Fruit fly (Drosophila melanogaster) whole organism, prepupa: ENCODE results near the gene CG12121.

Experiments
- Blimp-1 ChIP-seq: fragments of 200-800 bp; sonication (Bioruptor generic); optimal IDR thresholded peaks from 3 replicates; lab custom pipeline; 2017; ENCODE audit warnings: missing biosample characterization, missing genetic modification characterization, mild to moderate bottlenecking, moderate library complexity, missing genetic modification reagents
- CG10669 ChIP-seq: fragments of 200-800 bp; sonication (Bioruptor generic); optimal IDR thresholded peaks from 3 replicates; lab custom pipeline; 2018; ENCODE audit warnings: missing biosample characterization, mild to moderate bottlenecking, missing genetic modification characterization, moderate library complexity
- CG11294 ChIP-seq: fragments of 200-800 bp; sonication (Bioruptor generic); IDR thresholded peaks from 2 replicates; pipeline ENCODE4 v1.3.6; 2022; ENCODE audit warnings: missing biosample characterization, missing genetic modification characterization
- CG11762 ChIP-seq: fragments of 200-800 bp; sonication (Bioruptor generic); optimal IDR thresholded peaks from 3 replicates; lab custom pipeline; 2016; ENCODE audit warnings: missing biosample characterization, missing genetic modification characterization; ENCODE audit not compliant: insufficient read depth
- CG11902 ChIP-seq: fragments of 200-800 bp; sonication (Bioruptor generic); optimal IDR thresholded peaks from 3 replicates; lab custom pipeline; 2016; ENCODE audit warnings: missing biosample characterization, missing genetic modification characterization
- CG1621 ChIP-seq: fragments of 200-800 bp; sonication (Bioruptor generic); optimal IDR thresholded peaks from 3 replicates; lab custom pipeline; 2018; ENCODE audit warnings: missing biosample characterization, mild to moderate bottlenecking, missing genetic modification characterization
- CG16779 ChIP-seq: fragments of 200-800 bp; sonication (Bioruptor generic); optimal IDR thresholded peaks from 3 replicates; lab custom pipeline; 2017; ENCODE audit warnings: missing biosample characterization, mild to moderate bottlenecking, missing genetic modification characterization
- CG3032 ChIP-seq: fragments of 200-800 bp; optimal IDR thresholded peaks from 2 replicates; lab custom pipeline; 2019; ENCODE audit warnings: missing biosample characterization, mild to moderate bottlenecking, missing genetic modification characterization, moderate library complexity
- CG31627 ChIP-seq: fragments of 200-800 bp; sonication (Bioruptor generic); optimal IDR thresholded peaks from 3 replicates; lab custom pipeline; 2016; ENCODE audit warnings: missing biosample characterization, missing genetic modification characterization
- CG32006 ChIP-seq: fragments of 200-800 bp; sonication (Bioruptor generic); optimal IDR thresholded peaks from 3 replicates; lab custom pipeline; 2017; ENCODE audit warnings: missing biosample characterization, mild to moderate bottlenecking, missing genetic modification characterization
- CG34406 ChIP-seq: fragments of 200-800 bp; sonication (Bioruptor generic); optimal IDR thresholded peaks from 3 replicates; lab custom pipeline; 2016; ENCODE audit warnings: missing biosample characterization, missing genetic modification characterization
- CG6276 ChIP-seq: fragments of 200-800 bp; sonication (Bioruptor generic); optimal IDR thresholded peaks from 2 replicates; lab custom pipeline; 2017; ENCODE audit warnings: missing biosample characterization, mild to moderate bottlenecking, missing genetic modification characterization
- CG6792 ChIP-seq: fragments of 200-800 bp; sonication (Bioruptor generic); optimal IDR thresholded peaks from 3 replicates; lab custom pipeline; 2016; ENCODE audit warnings: missing biosample characterization, missing genetic modification characterization
- CG6808 ChIP-seq: fragments of 200-800 bp; sonication (Bioruptor generic); optimal IDR thresholded peaks from 3 replicates; lab custom pipeline; 2017; ENCODE audit warnings: missing biosample characterization, missing genetic modification characterization, mild to moderate bottlenecking, moderate library complexity, missing genetic modification reagents
- CG6854 ChIP-seq: fragments of 200-800 bp; sonication (Bioruptor generic); optimal IDR thresholded peaks from 2 replicates; lab custom pipeline; 2017; ENCODE audit warnings: missing biosample characterization, mild to moderate bottlenecking, missing genetic modification characterization
- CG7368 ChIP-seq: fragments of 200-800 bp; sonication (Bioruptor generic); optimal IDR thresholded peaks from 3 replicates; lab custom pipeline; 2016; ENCODE audit warnings: missing biosample characterization, missing genetic modification characterization
- CG8319 ChIP-seq: fragments of 200-800 bp; sonication (Bioruptor generic); optimal IDR thresholded peaks from 3 replicates; lab custom pipeline; 2016; ENCODE audit warnings: missing biosample characterization, missing genetic modification characterization
- CG8632 ChIP-seq: fragments of 200-800 bp; sonication (Bioruptor generic); optimal IDR thresholded peaks from 3 replicates; lab custom pipeline; 2016; ENCODE audit warnings: missing biosample characterization, missing genetic modification characterization
- CG9139 ChIP-seq: fragments of 200-800 bp; sonication (Bioruptor generic); optimal IDR thresholded peaks from 3 replicates; lab custom pipeline; 2017; ENCODE audit warnings: missing biosample characterization, mild to moderate bottlenecking, missing genetic modification characterization
- Eip75B ChIP-seq: fragments of 200-800 bp; sonication (Bioruptor generic); optimal IDR thresholded peaks from 3 replicates; lab custom pipeline; 2016; ENCODE audit warnings: missing biosample characterization, missing genetic modification characterization
- Eip78C ChIP-seq: fragments of 200-800 bp; sonication (Bioruptor generic); peaks from one replicate; lab custom pipeline; 2016; ENCODE audit warnings: missing biosample characterization, missing genetic modification characterization
- Eip93F ChIP-seq: fragments of 200-800 bp; sonication (Bioruptor generic); optimal IDR thresholded peaks from 2 replicates; lab custom pipeline; 2016; ENCODE audit warnings: missing biosample characterization, mild to moderate bottlenecking, missing genetic modification characterization
- Ets21C ChIP-seq: fragments of 200-800 bp; sonication (Bioruptor generic); optimal IDR thresholded peaks from 3 replicates; lab custom pipeline; 2016; ENCODE audit warnings: missing biosample characterization, missing genetic modification characterization
- Ets96B ChIP-seq: fragments of 200-800 bp; optimal IDR thresholded peaks from 2 replicates; lab custom pipeline; 2019; ENCODE audit warnings: missing biosample characterization, mild to moderate bottlenecking, missing genetic modification characterization, moderate library complexity
- Gug ChIP-seq: fragments of 200-800 bp; sonication (Bioruptor generic); IDR thresholded peaks from 2 replicates; pipeline ENCODE4 v1.3.6; 2022; ENCODE audit warnings: missing biosample characterization, missing genetic modification characterization
- Hr38 ChIP-seq: sonication (Bioruptor generic); optimal IDR thresholded peaks from 2 replicates; lab custom pipeline; 2016; ENCODE audit warnings: missing biosample characterization, missing genetic modification characterization
- Lpt ChIP-seq: fragments of 200-800 bp; sonication (Bioruptor generic); optimal IDR thresholded peaks from 3 replicates; lab custom pipeline; 2016; ENCODE audit warnings: missing biosample characterization, missing genetic modification characterization
- Met ChIP-seq: fragments of 200-800 bp; sonication (Bioruptor generic); optimal IDR thresholded peaks from 3 replicates; lab custom pipeline; 2016; ENCODE audit warnings: missing biosample characterization, missing genetic modification characterization
- OdsH ChIP-seq: fragments of 200-800 bp; sonication (Bioruptor generic); optimal IDR thresholded peaks from 3 replicates; lab custom pipeline; 2016; ENCODE audit warnings: missing biosample characterization, missing genetic modification characterization
- Smox ChIP-seq: fragments of 200-800 bp; sonication (Bioruptor generic); optimal IDR thresholded peaks from 3 replicates; lab custom pipeline; 2016; ENCODE audit warnings: missing biosample characterization, missing genetic modification characterization
- Sox102F ChIP-seq: fragments of 200-800 bp; sonication (Bioruptor generic); optimal IDR thresholded peaks from 2 replicates; lab custom pipeline; 2016; ENCODE audit warnings: missing biosample characterization, mild to moderate bottlenecking, missing genetic modification characterization
- Sox14 ChIP-seq: fragments of 200-800 bp; sonication (Bioruptor generic); optimal IDR thresholded peaks from 3 replicates; lab custom pipeline; 2016; ENCODE audit warnings: missing biosample characterization, missing genetic modification characterization
- Sox15 ChIP-seq: fragments of 200-800 bp; sonication (Bioruptor generic); optimal IDR thresholded peaks from 3 replicates; lab custom pipeline; 2016; ENCODE audit warnings: missing biosample characterization, missing genetic modification characterization
- achi ChIP-seq: fragments of 200-800 bp; sonication (Bioruptor generic); optimal IDR thresholded peaks from 3 replicates; lab custom pipeline; 2016; ENCODE audit warnings: missing biosample characterization, missing genetic modification characterization
- acj6 ChIP-seq: fragments of 200-800 bp; sonication (Bioruptor generic); optimal IDR thresholded peaks from 3 replicates; lab custom pipeline; 2016; ENCODE audit warnings: missing biosample characterization, missing genetic modification characterization
- cyc ChIP-seq: fragments of 200-800 bp; sonication (Bioruptor generic); optimal IDR thresholded peaks from 3 replicates; lab custom pipeline; 2016; ENCODE audit warnings: missing biosample characterization, missing genetic modification characterization
- dac ChIP-seq: fragments of 200-800 bp; sonication (Bioruptor generic); optimal IDR thresholded peaks from 2 replicates; lab custom pipeline; 2017; ENCODE audit warnings: missing biosample characterization, mild to moderate bottlenecking, missing genetic modification characterization
- dsx ChIP-seq: fragments of 200-800 bp; optimal IDR thresholded peaks from 3 replicates; lab custom pipeline; 2019; ENCODE audit warnings: missing biosample characterization, mild to moderate bottlenecking, missing genetic modification characterization, moderate library complexity; ENCODE audit not compliant: poor library complexity, severe bottlenecking
- esn ChIP-seq: fragments of 200-800 bp; sonication (Bioruptor generic); optimal IDR thresholded peaks from 2 replicates; lab custom pipeline; 2016; ENCODE audit warnings: missing biosample characterization, mild to moderate bottlenecking, missing genetic modification characterization, moderate library complexity
- fd59A ChIP-seq: fragments of 200-800 bp; sonication (Bioruptor generic); optimal IDR thresholded peaks from 2 replicates; lab custom pipeline; 2017; ENCODE audit warnings: missing biosample characterization, mild to moderate bottlenecking, missing genetic modification characterization, missing genetic modification reagents
- fd85E ChIP-seq: fragments of 200-800 bp; sonication (Bioruptor generic); optimal IDR thresholded peaks from 3 replicates; lab custom pipeline; 2016; ENCODE audit warnings: missing biosample characterization, missing genetic modification characterization
- fkh ChIP-seq: fragments of 200-800 bp; sonication (Bioruptor generic); optimal IDR thresholded peaks from 3 replicates; lab custom pipeline; 2017; ENCODE audit warnings: missing biosample characterization, mild to moderate bottlenecking, missing genetic modification characterization, moderate library complexity
- net ChIP-seq: fragments of 200-800 bp; sonication (Bioruptor generic); optimal IDR thresholded peaks from 3 replicates; lab custom pipeline; 2016; ENCODE audit warnings: missing biosample characterization, missing genetic modification characterization
- pdm3 ChIP-seq: fragments of 200-800 bp; sonication (Bioruptor generic); optimal IDR thresholded peaks from 3 replicates; lab custom pipeline; 2016; ENCODE audit warnings: missing biosample characterization, missing genetic modification characterization
- salr ChIP-seq, 2 experiments: fragments of 200-800 bp; sonication (Bioruptor generic); optimal IDR thresholded peaks; 3 replicates each; lab custom pipeline; 2016 to 2018; ENCODE audit warnings: missing biosample characterization in 2 of 2, missing genetic modification characterization in 2 of 2, mild to moderate bottlenecking in 1 of 2
- spab ChIP-seq: fragments of 200-800 bp; sonication (Bioruptor generic); optimal IDR thresholded peaks from 2 replicates; lab custom pipeline; 2017; ENCODE audit warnings: missing biosample characterization, mild to moderate bottlenecking, missing genetic modification characterization, missing genetic modification reagents
- ss ChIP-seq, 2 experiments: fragments of 200-800 bp; sonication (Bioruptor generic); optimal IDR thresholded peaks; 2 replicates in 1 of 2; 3 replicates in 1 of 2; lab custom pipeline; 2017 to 2018; ENCODE audit warnings: mild to moderate bottlenecking in 2 of 2, missing biosample characterization in 2 of 2, missing genetic modification characterization in 2 of 2, moderate library complexity in 1 of 2
- svp ChIP-seq: fragments of 200-800 bp; sonication (Bioruptor generic); peaks from one replicate; lab custom pipeline; 2016; ENCODE audit warnings: missing biosample characterization, missing genetic modification characterization
- vri ChIP-seq: fragments of 200-800 bp; sonication (Bioruptor generic); optimal IDR thresholded peaks from 3 replicates; lab custom pipeline; 2016; ENCODE audit warnings: missing biosample characterization, mild to moderate bottlenecking, missing genetic modification characterization

Gene CG12121

DNA sequence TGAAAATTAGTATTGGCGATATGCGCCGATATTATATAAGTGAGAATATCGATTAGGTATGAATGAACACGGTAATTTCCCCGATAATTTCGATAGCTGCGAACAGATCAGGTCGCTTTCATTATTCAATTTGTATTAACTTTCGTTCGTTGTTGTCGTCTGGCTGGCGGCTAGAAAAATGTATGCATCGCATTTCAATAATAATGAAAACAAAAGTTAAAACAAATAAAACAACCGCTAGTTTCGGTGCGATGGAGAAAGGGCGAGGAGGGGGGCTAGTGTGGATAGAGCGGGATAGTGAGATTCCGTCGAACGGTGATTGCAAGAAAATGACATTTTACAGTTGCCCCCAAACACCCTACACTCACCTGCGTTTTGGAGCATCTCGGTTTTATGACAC is 7.8 kb downstream of the CG12121 start:
- TF ChIP-seq Sox15 (GFP tag; lab: Kevin White, UChicago) (no peak), OdsH (GFP tag; lab: Kevin White, UChicago) (no peak), CG6808 (GFP tag; lab: Kevin White, UChicago) (no peak), dsx (GFP tag; lab: Kevin White, UChicago) (no peak), salr (GFP tag; optimal IDR thresholded peaks at IDR 0.05; lab: Kevin White, UChicago) (no peak), CG32006 (GFP tag; lab: Kevin White, UChicago) (no peak), achi (no peak), CG1621 (tag; lab: Kevin White, UChicago) (no peak), fd59A (GFP tag; lab: Kevin White, UChicago) (no peak)

dm6 chrX:9223182-9223581 is 9.0 kb downstream of the CG12121 start, which contains the start of gene t:
Gene t, minus strand, starts transcription at chrX:9223257.
- TF ChIP-seq CG31627 (no peak), dsx (GFP tag; lab: Kevin White, UChicago) (no peak), CG8632 (no peak), CG32006 (GFP tag; lab: Kevin White, UChicago) (peak; percentile 42), CG9139 (GFP tag; lab: Kevin White, UChicago) (no peak), CG7368 (GFP tag; lab: Kevin White, UChicago) (no peak), fkh (GFP tag; lab: Kevin White, UChicago) (no peak), esn (no peak), Blimp-1 (GFP tag; lab: Kevin White, UChicago) (no peak), fd59A (GFP tag; lab: Kevin White, UChicago) (no peak), Hr38 (GFP tag; lab: Kevin White, UChicago) (no peak), CG10669 (GFP tag; lab: Kevin White, UChicago) (no peak), CG11902 (GFP tag; lab: Kevin White, UChicago) (no peak), CG6854 (no peak), Met (GFP tag; lab: Kevin White, UChicago) (no peak), Eip93F (GFP tag; lab: Kevin White, UChicago) (no peak), CG8319 (GFP tag; lab: Kevin White, UChicago) (no peak), OdsH (GFP tag; lab: Kevin White, UChicago) (no peak), CG3032 (tag; lab: Kevin White, UChicago) (no peak), Eip75B (GFP tag; lab: Kevin White, UChicago) (no peak), Ets96B (no peak), CG6808 (GFP tag; lab: Kevin White, UChicago) (no peak), Gug (GFP tag; lab: Robert Waterston, UW) (no peak), pdm3 (GFP tag; lab: Kevin White, UChicago) (no peak), fd85E (GFP tag; lab: Kevin White, UChicago) (no peak), spab (GFP tag; lab: Kevin White, UChicago) (no peak), cyc (GFP tag; lab: Kevin White, UChicago) (no peak), Sox14 (GFP tag; lab: Kevin White, UChicago) (no peak), Ets21C (GFP tag; lab: Kevin White, UChicago) (no peak), CG6276 (GFP tag; lab: Kevin White, UChicago) (peak; percentile 37), CG6792 (GFP tag; lab: Kevin White, UChicago) (no peak), net (no peak), Smox (GFP tag; lab: Kevin White, UChicago) (no peak), Eip78C (GFP tag; lab: Kevin White, UChicago) (peak; percentile 67), Lpt (GFP tag; lab: Kevin White, UChicago) (no peak), Sox102F (GFP tag; lab: Kevin White, UChicago) (no peak), dac (GFP tag; lab: Kevin White, UChicago) (no peak), vri (GFP tag; lab: Kevin White, UChicago) (no peak), CG11294 (GFP tag; lab: Robert Waterston, UW) (peak; percentile 35; the same call in 1 of the 2 replicates), CG16779 (tag; lab: Kevin White, UChicago) (peak; percentile 16), acj6 (no peak), ss (GFP tag; optimal IDR thresholded peaks at IDR 0.05; lab: Kevin White, UChicago) (no peak), CG34406 (GFP tag; lab: Kevin White, UChicago) (no peak), CG1621 (tag; lab: Kevin White, UChicago) (no peak), Sox15 (GFP tag; lab: Kevin White, UChicago) (no peak), svp (GFP tag; lab: Kevin White, UChicago) (no peak), CG11762 (GFP tag; lab: Kevin White, UChicago) (no peak)
